Fruit fly (Drosophila melanogaster) whole organism, embryonic: ENCODE data around the gene Cyt-c-p.

Experiments
- B-H1 ChIP-seq: fragments of 200-800 bp; sonication (Bioruptor generic); IDR thresholded peaks from 3 replicates; pipeline ENCODE4 v1.3.6; 2022; ENCODE audit warnings: missing biosample characterization, missing genetic modification characterization
- CG10147 ChIP-seq: fragments of 200-800 bp; sonication (Bioruptor generic); optimal IDR thresholded peaks from 2 replicates; lab custom pipeline; 2019; ENCODE audit warnings: missing biosample characterization, mild to moderate bottlenecking, missing genetic modification characterization, moderate library complexity
- CG11504 ChIP-seq: fragments of 200-800 bp; sonication (Bioruptor generic); optimal IDR thresholded peaks from 3 replicates; lab custom pipeline; 2019; ENCODE audit warnings: missing biosample characterization, mild to moderate bottlenecking, missing genetic modification characterization, moderate library complexity
- CG12104 ChIP-seq: fragments of 200-800 bp; sonication (Bioruptor generic); optimal IDR thresholded peaks from 3 replicates; lab custom pipeline; 2016; ENCODE audit warnings: missing biosample characterization, missing genetic modification characterization
- CG12236 ChIP-seq: fragments of 200-800 bp; sonication (Bioruptor generic); optimal IDR thresholded peaks from 2 replicates; lab custom pipeline; 2016; ENCODE audit warnings: missing biosample characterization, missing genetic modification characterization
- CG12391 ChIP-seq: fragments of 200-800 bp; sonication (Bioruptor generic); optimal IDR thresholded peaks from 3 replicates; lab custom pipeline; 2018; ENCODE audit warnings: missing biosample characterization, mild to moderate bottlenecking, missing genetic modification characterization, moderate library complexity
- CG12769 ChIP-seq: fragments of 200-800 bp; sonication (Bioruptor generic); optimal IDR thresholded peaks from 2 replicates; lab custom pipeline; 2019; ENCODE audit warnings: missing biosample characterization, mild to moderate bottlenecking, missing genetic modification characterization, moderate library complexity
- CG15073 ChIP-seq: fragments of 200-800 bp; sonication (Bioruptor generic); optimal IDR thresholded peaks from 2 replicates; lab custom pipeline; 2016; ENCODE audit warnings: missing biosample characterization, missing genetic modification characterization
- CG15514 ChIP-seq: fragments of 200-800 bp; sonication (Bioruptor generic); optimal IDR thresholded peaks from 3 replicates; lab custom pipeline; 2017; ENCODE audit warnings: missing biosample characterization, missing genetic modification characterization, mild to moderate bottlenecking, moderate library complexity, missing genetic modification reagents
- CG2120 ChIP-seq: fragments of 200-800 bp; sonication (Bioruptor generic); optimal IDR thresholded peaks from 3 replicates; lab custom pipeline; 2016; ENCODE audit warnings: missing biosample characterization, missing genetic modification characterization
- CG4328 ChIP-seq: fragments of 200-800 bp; sonication (Bioruptor generic); optimal IDR thresholded peaks from 3 replicates; lab custom pipeline; 2017; ENCODE audit warnings: missing biosample characterization, missing genetic modification reagents, missing genetic modification characterization
- CG4730 ChIP-seq: fragments of 200-800 bp; sonication (Bioruptor generic); IDR thresholded peaks from 2 replicates; pipeline ENCODE4 v1.3.6; 2022; ENCODE audit warnings: missing biosample characterization, missing genetic modification characterization
- CG6854 ChIP-seq: fragments of 200-800 bp; sonication (Bioruptor generic); optimal IDR thresholded peaks from 3 replicates; lab custom pipeline; 2017; ENCODE audit warnings: missing biosample characterization, mild to moderate bottlenecking, missing genetic modification characterization
- CG7963 ChIP-seq: fragments of 200-800 bp; sonication (Bioruptor generic); IDR thresholded peaks from 3 replicates; pipeline ENCODE4 v1.3.6; 2022; ENCODE audit warnings: missing biosample characterization, missing genetic modification characterization; ENCODE audit not compliant: partially characterized antibody
- CG9437 ChIP-seq: fragments of 200-800 bp; sonication (Bioruptor generic); optimal IDR thresholded peaks from 2 replicates; lab custom pipeline; 2018; ENCODE audit warnings: missing biosample characterization, mild to moderate bottlenecking, missing genetic modification characterization
- Camta ChIP-seq: fragments of 200-800 bp; sonication (Bioruptor generic); optimal IDR thresholded peaks from 2 replicates; lab custom pipeline; 2016; ENCODE audit warnings: missing biosample characterization, missing genetic modification characterization
- CkIIα-i1 ChIP-seq: fragments of 200-800 bp; sonication (Bioruptor generic); IDR thresholded peaks from 2 replicates; pipeline ENCODE4 v1.3.6; 2022; ENCODE audit warnings: missing biosample characterization, missing genetic modification characterization
- Dip3 ChIP-seq: fragments of 200-800 bp; sonication (Bioruptor generic); optimal IDR thresholded peaks from 3 replicates; lab custom pipeline; 2016; ENCODE audit warnings: missing biosample characterization, missing genetic modification characterization
- Fer1 ChIP-seq: fragments of 200-800 bp; sonication (Bioruptor generic); optimal IDR thresholded peaks from 2 replicates; lab custom pipeline; 2017; ENCODE audit warnings: missing biosample characterization, mild to moderate bottlenecking, missing genetic modification characterization
- Fer2 ChIP-seq: fragments of 200-800 bp; sonication (Bioruptor generic); optimal IDR thresholded peaks from 2 replicates; lab custom pipeline; 2018; ENCODE audit warnings: missing biosample characterization, mild to moderate bottlenecking, missing genetic modification characterization, moderate library complexity
- HmgZ ChIP-seq: fragments of 200-800 bp; sonication (Bioruptor generic); optimal IDR thresholded peaks from 2 replicates; lab custom pipeline; 2018; ENCODE audit warnings: missing biosample characterization, mild to moderate bottlenecking, missing genetic modification characterization
- ab ChIP-seq: fragments of 200-800 bp; sonication (Bioruptor generic); optimal IDR thresholded peaks from 2 replicates; lab custom pipeline; 2016; ENCODE audit warnings: missing biosample characterization, missing genetic modification characterization
- amos ChIP-seq: fragments of 200-800 bp; sonication (Bioruptor generic); IDR thresholded peaks from 2 replicates; pipeline ENCODE4 v1.3.6; 2022; ENCODE audit warnings: missing biosample characterization, missing genetic modification characterization; ENCODE audit not compliant: partially characterized antibody
- aop ChIP-seq: fragments of 200-800 bp; sonication (Bioruptor generic); IDR thresholded peaks from 2 replicates; pipeline ENCODE4 v1.3.6; 2022; ENCODE audit warnings: missing biosample characterization, missing genetic modification characterization
- ato ChIP-seq: fragments of 200-800 bp; sonication (Bioruptor generic); IDR thresholded peaks from 2 replicates; pipeline ENCODE4 v1.3.6; 2022; ENCODE audit warnings: missing biosample characterization, missing genetic modification characterization; ENCODE audit not compliant: partially characterized antibody
- bowl ChIP-seq: fragments of 200-800 bp; sonication (Bioruptor generic); IDR thresholded peaks from 2 replicates; pipeline ENCODE4 v1.3.6; 2022; ENCODE audit warnings: missing biosample characterization, missing genetic modification characterization
- bsh ChIP-seq, 2 experiments: fragments of 200-800 bp; sonication (Bioruptor generic); optimal IDR thresholded peaks; 2 replicates each; lab custom pipeline; 2017 to 2018; ENCODE audit warnings: mild to moderate bottlenecking in 2 of 2, missing biosample characterization in 2 of 2, missing genetic modification characterization in 2 of 2, moderate library complexity in 1 of 2
- cad ChIP-seq: fragments of >200 bp; optimal IDR thresholded peaks from 2 replicates; lab custom pipeline; 2017; ENCODE audit warnings: missing biosample characterization, missing genetic modification characterization
- crc ChIP-seq: fragments of 200-800 bp; sonication (Bioruptor generic); optimal IDR thresholded peaks from 2 replicates; lab custom pipeline; 2016; ENCODE audit warnings: missing biosample characterization, missing genetic modification characterization
- dimm ChIP-seq: fragments of 200-800 bp; sonication (Bioruptor generic); IDR thresholded peaks from 2 replicates; pipeline ENCODE4 v1.3.6; 2022; ENCODE audit warnings: missing biosample characterization, missing genetic modification characterization
- ewg ChIP-seq: fragments of 200-800 bp; sonication (Bioruptor generic); optimal IDR thresholded peaks from 3 replicates; lab custom pipeline; 2017; ENCODE audit warnings: mild to moderate bottlenecking, missing biosample characterization, missing genetic modification reagents, missing genetic modification characterization
- gsb ChIP-seq: fragments of 200-800 bp; sonication (Bioruptor generic); IDR thresholded peaks from 2 replicates; pipeline ENCODE4 v1.3.6; 2022; ENCODE audit warnings: missing biosample characterization, missing genetic modification characterization
- h ChIP-seq: fragments of >200 bp; optimal IDR thresholded peaks from 2 replicates; lab custom pipeline; 2017
- hbn ChIP-seq: fragments of 200-800 bp; sonication (Bioruptor generic); IDR thresholded peaks from 2 replicates; pipeline ENCODE4 v1.3.6; 2022; ENCODE audit warnings: missing biosample characterization, missing genetic modification characterization; ENCODE audit not compliant: partially characterized antibody
- insv ChIP-seq, 2 experiments: fragments of 200-800 bp; sonication (Bioruptor generic); optimal IDR thresholded peaks; 3 replicates each; lab custom pipeline; 2016 to 2018; ENCODE audit warnings: missing biosample characterization in 2 of 2, missing genetic modification characterization in 2 of 2
- ken ChIP-seq: fragments of 200-800 bp; sonication (Bioruptor generic); IDR thresholded peaks from 3 replicates; pipeline ENCODE4 v1.3.6; 2022; ENCODE audit warnings: missing biosample characterization, missing genetic modification characterization
- pb ChIP-seq: fragments of 200-800 bp; sonication (Bioruptor generic); optimal IDR thresholded peaks from 3 replicates; lab custom pipeline; 2016; ENCODE audit warnings: missing biosample characterization, missing genetic modification characterization
- peb ChIP-seq: fragments of 200-800 bp; sonication (Bioruptor generic); IDR thresholded peaks from 2 replicates; pipeline ENCODE4 v1.3.6; 2022; ENCODE audit warnings: missing biosample characterization, missing genetic modification characterization
- pfk ChIP-seq: fragments of 200-800 bp; sonication (Bioruptor generic); optimal IDR thresholded peaks from 2 replicates; lab custom pipeline; 2018; ENCODE audit warnings: missing biosample characterization, mild to moderate bottlenecking, missing genetic modification characterization, moderate library complexity
- phol ChIP-seq: fragments of 200-800 bp; sonication (Bioruptor generic); optimal IDR thresholded peaks from 3 replicates; lab custom pipeline; 2018; ENCODE audit warnings: missing biosample characterization, mild to moderate bottlenecking, missing genetic modification characterization, moderate library complexity
- pnt ChIP-seq: fragments of 200-800 bp; sonication (Bioruptor generic); optimal IDR thresholded peaks from 3 replicates; lab custom pipeline; 2016; ENCODE audit warnings: missing biosample characterization, missing genetic modification characterization
- ranshi ChIP-seq: fragments of 200-800 bp; sonication (Bioruptor generic); IDR thresholded peaks from 2 replicates; pipeline ENCODE4 v1.3.6; 2022; ENCODE audit warnings: missing biosample characterization, missing genetic modification characterization
- sens-2 ChIP-seq: fragments of 200-800 bp; sonication (Bioruptor generic); IDR thresholded peaks from 2 replicates; pipeline ENCODE4 v1.3.6; 2022; ENCODE audit warnings: missing biosample characterization, missing genetic modification characterization
- ssp ChIP-seq: fragments of 200-800 bp; sonication (Bioruptor generic); IDR thresholded peaks from 2 replicates; pipeline ENCODE4 v1.3.6; 2022; ENCODE audit warnings: missing biosample characterization, missing genetic modification characterization
- sug ChIP-seq: fragments of 200-800 bp; optimal IDR thresholded peaks from 2 replicates; lab custom pipeline; 2019; ENCODE audit warnings: missing biosample characterization, mild to moderate bottlenecking, missing genetic modification characterization, moderate library complexity
- tll ChIP-seq, 2 experiments: fragments of 200-800 bp in 1 of 2; fragments of >200 bp in 1 of 2; sonication (Bioruptor generic) in 1 of 2; optimal IDR thresholded peaks; 2 replicates each; lab custom pipeline; 2017 to 2019; ENCODE audit warnings: missing biosample characterization in 2 of 2, missing genetic modification characterization in 2 of 2, mild to moderate bottlenecking in 1 of 2, moderate library complexity in 1 of 2
- trem ChIP-seq: fragments of 200-800 bp; optimal IDR thresholded peaks from 3 replicates; lab custom pipeline; 2019; ENCODE audit warnings: missing biosample characterization, mild to moderate bottlenecking, missing genetic modification characterization, moderate library complexity
- wor ChIP-seq: fragments of 200-800 bp; sonication (Bioruptor generic); IDR thresholded peaks from 2 replicates; pipeline ENCODE4 v1.3.6; 2022; ENCODE audit warnings: missing biosample characterization, missing genetic modification characterization
- zfh1 ChIP-seq: fragments of 200-800 bp; sonication (Bioruptor generic); IDR thresholded peaks from 3 replicates; pipeline ENCODE4 v1.3.6; 2022; ENCODE audit warnings: missing biosample characterization, missing genetic modification characterization

Cyt-c-p gene

DNA sequence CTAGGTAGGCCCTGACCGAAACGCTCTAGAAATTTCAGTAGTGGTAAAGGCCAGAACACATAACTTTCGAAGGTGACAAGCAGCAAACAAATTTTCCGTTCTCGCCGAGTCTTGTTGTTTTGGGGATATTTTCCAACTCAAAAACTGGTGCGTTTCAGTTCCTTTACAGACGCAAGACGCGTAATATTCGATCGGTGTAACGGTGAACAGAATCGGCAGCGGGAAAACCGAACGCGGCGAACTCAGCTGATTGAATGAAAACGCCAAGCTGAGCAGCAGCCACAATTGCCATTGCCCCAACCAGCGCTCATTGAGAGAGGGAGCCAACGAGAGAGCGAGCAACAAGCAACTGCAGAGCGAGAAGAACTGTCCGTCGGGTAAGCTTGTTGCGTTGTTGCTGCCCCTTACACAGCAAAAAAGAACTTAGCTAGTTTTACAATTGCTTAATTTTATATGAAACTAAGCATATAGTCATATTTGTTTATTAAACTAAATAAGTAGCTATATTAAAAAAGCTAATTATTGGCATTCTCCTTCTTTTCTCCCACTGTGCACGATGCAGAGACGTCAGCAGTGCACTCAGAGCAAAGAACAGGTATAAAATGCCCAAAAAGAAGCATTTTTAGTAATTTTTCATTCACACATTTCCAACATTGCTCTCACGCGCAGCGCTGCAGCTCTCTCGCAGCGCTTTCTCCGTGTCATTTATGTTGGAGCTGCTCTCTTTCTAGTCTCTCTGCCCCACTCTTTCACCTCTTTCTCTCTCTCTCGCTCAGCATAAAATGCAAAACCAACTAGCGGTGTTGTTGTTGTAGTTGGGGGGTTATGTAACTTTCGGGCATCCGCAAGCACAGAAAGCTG is 3.7 kb upstream of the Cyt-c-p start, which contains the start of the genes Cyt-c-d and CG31808 (continued):
- TF ChIP-seq bsh (GFP tag; optimal IDR thresholded peaks at IDR 0.05; lab: Kevin White, UChicago) (peak; percentile 97 to 99), Camta (GFP tag; lab: Kevin White, UChicago) (peak; percentile 95), B-H1 (GFP tag; lab: Robert Waterston, UW) (peak; percentile 95), pnt (GFP tag; lab: Kevin White, UChicago) (peak; percentile 92), wor (GFP tag; lab: Robert Waterston, UW) (peak; percentile 98), CG11504 (peak; percentile 97), CG15073 (GFP tag; lab: Kevin White, UChicago) (peak; percentile 80), ranshi (peak; percentile 97), ab (GFP tag; lab: Kevin White, UChicago) (peak; percentile 86), CG2120 (peak; percentile 97), CG4730 (GFP tag; lab: Robert Waterston, UW) (peak; percentile 96), bowl (peak; percentile 96), sug (peak; percentile 82), insv (GFP tag; optimal IDR thresholded peaks at IDR 0.05; lab: Kevin White, UChicago) (peak in 1 of 2 experiments; percentile 59), amos (GFP tag; lab: Robert Waterston, UW) (no peak; the same call in 1 of the 2 replicates), aop (GFP tag; lab: Robert Waterston, UW) (peak; percentile 90), ewg (peak; percentile 95), dimm (GFP tag; lab: Robert Waterston, UW) (peak; percentile 93), pb (GFP tag; lab: Kevin White, UChicago) (peak; percentile 71), zfh1 (peak; percentile 97), Fer2 (tag; lab: Kevin White, UChicago) (peak; percentile 84), ato (GFP tag; lab: Robert Waterston, UW) (no peak), trem (tag; lab: Kevin White, UChicago) (peak; percentile 92), CG12769 (tag; lab: Kevin White, UChicago) (peak; percentile 95), phol (peak; percentile 97), ken (peak; percentile 98), peb (GFP tag; lab: Robert Waterston, UW) (peak; percentile 97), ssp (GFP tag; lab: Robert Waterston, UW) (peak; percentile 91), tll (GFP tag; optimal IDR thresholded peaks at IDR 0.05; lab: Kevin White, UChicago) (peak in 1 of 2 experiments; percentile 11), CkIIα-i1 (GFP tag; lab: Robert Waterston, UW) (peak; percentile 81), CG6854 (peak; percentile 92), CG15514 (GFP tag; lab: Kevin White, UChicago) (peak; percentile 88), cad (GFP tag; lab: Kevin White, UChicago) (no peak), pfk (peak; percentile 39), CG7963 (no peak), sens-2 (peak; percentile 91), Fer1 (GFP tag; lab: Kevin White, UChicago) (peak; percentile 97), gsb (peak; percentile 94), crc (peak; percentile 82), CG12104 (GFP tag; lab: Kevin White, UChicago) (peak; percentile 95), CG10147 (GFP tag; lab: Kevin White, UChicago) (peak; percentile 85), Dip3 (GFP tag; lab: Kevin White, UChicago) (peak; percentile 87), CG12391 (tag; lab: Kevin White, UChicago) (peak; percentile 99), hbn (GFP tag; lab: Robert Waterston, UW) (no peak), HmgZ (tag; lab: Kevin White, UChicago) (peak; percentile 97), CG4328 (GFP tag; lab: Kevin White, UChicago) (peak; percentile 91), CG9437 (peak; percentile 85), CG12236 (GFP tag; lab: Kevin White, UChicago) (peak; percentile 85), h (lab: Kevin White, UChicago) (no peak)
